Worm (Caenorhabditis elegans) whole organism, mixed stage, embryonic: ENCODE measurements around the gene mdt-27.

Source experiments
- elt-1 ChIP-seq: sonication (generic microtip); optimal IDR thresholded peaks from 2 replicates; lab custom pipeline; 2017; ENCODE audit warnings: missing genetic modification characterization, mild to moderate bottlenecking, missing compliant biosample characterization, antibody characterized with exemption, moderate library complexity, borderline replicate concordance; ENCODE audit not compliant: insufficient read depth
- nhr-28 ChIP-seq: fragments of 150-350 bp; optimal IDR thresholded peaks from 2 replicates; lab custom pipeline; 2014; ENCODE audit warnings: missing biosample characterization, missing genetic modification characterization
- unc-39 ChIP-seq: fragments of 150-350 bp; optimal IDR thresholded peaks from 2 replicates; lab custom pipeline; 2014; ENCODE audit warnings: missing biosample characterization, missing genetic modification characterization

- no peak for TF ChIP-seq nhr-28 (tag; lab: Kevin White, UChicago)
- no peak for TF ChIP-seq unc-39 (tag; lab: Kevin White, UChicago)
- no peak for TF ChIP-seq elt-1
Observed at ce11 chrV:9165073-9165699, 48.3 kb downstream of the mdt-27 start, which contains the start of gene col-10.
